Fruit fly (Drosophila melanogaster) Kc167 (cell line): Measurements from ENCODE around the gene CG18746.

Source experiments
- h ChIP-seq: fragments of >200 bp; optimal IDR thresholded peaks from 3 replicates; lab custom pipeline; 2018; ENCODE audit warnings: missing external identifiers
- insv ChIP-seq: fragments of >200 bp; optimal IDR thresholded peaks from 3 replicates; lab custom pipeline; 2018; ENCODE audit warnings: missing external identifiers
- psq ChIP-seq: fragments of >200 bp; optimal IDR thresholded peaks from 2 replicates; lab custom pipeline; 2017; ENCODE audit warnings: missing external identifiers

DNA sequence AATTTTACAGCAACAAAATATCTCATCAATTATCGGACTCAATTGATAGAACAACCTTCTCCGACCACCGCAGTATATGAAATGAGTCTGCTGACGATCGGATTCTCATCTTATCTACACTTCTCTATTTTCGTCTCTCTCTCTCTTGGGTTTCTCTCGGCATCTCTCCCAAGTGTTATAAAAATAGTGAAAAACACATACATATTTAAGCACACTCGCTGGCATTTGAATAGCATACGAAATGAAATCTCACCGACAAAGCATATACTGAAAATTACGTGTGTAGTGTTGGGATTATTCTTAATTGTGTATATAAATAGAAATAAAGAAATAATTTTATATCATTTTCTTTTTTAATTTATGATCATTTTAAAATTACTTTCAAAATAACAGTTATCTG lies 40.0 kb downstream of the CG18746 start, which contains the start of gene pyd3:
- TF ChIP-seq h (lab: Kevin White, UChicago) (no peak), psq (lab: Kevin White, UChicago) (no peak), insv (lab: Kevin White, UChicago) (no peak)
